Worm (Caenorhabditis elegans) whole organism, L1 larva: ENCODE measurements around the gene best-19.
A peak's percentile ranks its signal among the peaks of the same experiment; 100 is the strongest.

Source experiments
- C16A3.4 ChIP-seq: fragments of 150-350 bp; optimal IDR thresholded peaks from 2 replicates; lab custom pipeline; 2014; ENCODE audit warnings: missing biosample characterization, missing genetic modification characterization
- aly-2 ChIP-seq: fragments of 150-350 bp; optimal IDR thresholded peaks from 2 replicates; lab custom pipeline; 2014; ENCODE audit warnings: missing biosample characterization, missing genetic modification characterization
- blmp-1 ChIP-seq: fragments of 150-350 bp; optimal IDR thresholded peaks from 2 replicates; lab custom pipeline; 2014; ENCODE audit warnings: missing biosample characterization, missing genetic modification characterization
- ceh-88 ChIP-seq: fragments of 200-800 bp; sonication (Bioruptor generic); IDR thresholded peaks from 2 replicates; pipeline ENCODE4 v1.3.6; 2022; ENCODE audit warnings: missing genetic modification characterization, missing compliant biosample characterization
- dpl-1 ChIP-seq, 3 experiments: fragments of 150-350 bp in 2 of 3; sonication (generic microtip) in 1 of 3; optimal IDR thresholded peaks; 2 replicates each; lab custom pipeline; 2014 to 2017; ENCODE audit warnings: missing biosample characterization in 3 of 3, missing genetic modification characterization in 3 of 3, missing genetic modification reagents in 3 of 3
- efl-1 ChIP-seq, 4 experiments: fragments of 150-350 bp; optimal IDR thresholded peaks in 3 of 4; peaks in 1 of 4; 1 replicate in 1 of 4; 2 replicates in 3 of 4; lab custom pipeline; 2014; ENCODE audit warnings: missing biosample characterization in 2 of 4, missing genetic modification characterization in 2 of 4, missing genetic modification reagents in 2 of 4
- efl-3 ChIP-seq: fragments of 200-800 bp; sonication (Bioruptor generic); optimal IDR thresholded peaks from 2 replicates; lab custom pipeline; 2018; ENCODE audit warnings: mild to moderate bottlenecking, missing genetic modification characterization, missing compliant biosample characterization
- egl-27 ChIP-seq, 2 experiments: fragments of 150-350 bp in 1 of 2; sonication (generic microtip); optimal IDR thresholded peaks; 3 replicates each; lab custom pipeline; 2017 to 2018; ENCODE audit warnings: missing biosample characterization in 2 of 2, missing genetic modification characterization in 2 of 2, missing genetic modification reagents in 2 of 2
- elt-2 ChIP-seq: sonication (generic microtip); optimal IDR thresholded peaks from 2 replicates; lab custom pipeline; 2016; ENCODE audit warnings: missing genetic modification characterization, mild to moderate bottlenecking, inconsistent platforms, missing compliant biosample characterization, missing genetic modification reagents
- elt-3 ChIP-seq, 6 experiments: fragments of 150-350 bp in 1 of 6; sonication (generic microtip); optimal IDR thresholded peaks; 2 replicates each; lab custom pipeline; 2017 to 2018; ENCODE audit warnings: missing biosample characterization in 6 of 6, missing genetic modification characterization in 6 of 6, inconsistent platforms in 1 of 6
- fkh-8 ChIP-seq: sonication (generic microtip); optimal IDR thresholded peaks from 2 replicates; lab custom pipeline; 2016; ENCODE audit warnings: mild to moderate bottlenecking, missing genetic modification characterization, missing compliant biosample characterization
- fos-1 ChIP-seq: fragments of 150-350 bp; optimal IDR thresholded peaks from 2 replicates; lab custom pipeline; 2014; ENCODE audit warnings: missing biosample characterization, missing genetic modification characterization
- grh-1 ChIP-seq: fragments of 200-800 bp; sonication (Bioruptor generic); IDR thresholded peaks from 2 replicates; pipeline ENCODE4 v1.3.6; 2022; ENCODE audit warnings: missing genetic modification reagents, missing genetic modification characterization, missing compliant biosample characterization
- lin-14 ChIP-seq: fragments of 200-800 bp; sonication (Bioruptor generic); optimal IDR thresholded peaks from 2 replicates; lab custom pipeline; 2018; ENCODE audit warnings: mild to moderate bottlenecking, missing genetic modification characterization, moderate library complexity, missing compliant biosample characterization
- lin-15B ChIP-seq: fragments of 150-350 bp; sonication (generic microtip); optimal IDR thresholded peaks from 3 replicates; lab custom pipeline; 2014; ENCODE audit warnings: missing biosample characterization, missing genetic modification characterization
- lir-3 ChIP-seq: sonication (generic microtip); optimal IDR thresholded peaks from 2 replicates; lab custom pipeline; 2016; ENCODE audit warnings: mild to moderate bottlenecking, missing genetic modification characterization, moderate library complexity, missing compliant biosample characterization; ENCODE audit not compliant: poor library complexity
- mab-9 ChIP-seq: fragments of 200-800 bp; sonication (Bioruptor generic); IDR thresholded peaks from 2 replicates; pipeline ENCODE4 v1.3.6; 2022; ENCODE audit warnings: missing genetic modification reagents, missing genetic modification characterization, missing compliant biosample characterization
- mdl-1 ChIP-seq, 2 experiments: fragments of 150-350 bp; optimal IDR thresholded peaks; 2 replicates each; lab custom pipeline; 2014 to 2017; ENCODE audit warnings: missing biosample characterization in 2 of 2, missing genetic modification characterization in 2 of 2, inconsistent platforms in 1 of 2
- mep-1 ChIP-seq: fragments of 150-350 bp; optimal IDR thresholded peaks from 2 replicates; lab custom pipeline; 2014; ENCODE audit warnings: missing biosample characterization, missing genetic modification characterization
- nhr-12 ChIP-seq: sonication (generic microtip); optimal IDR thresholded peaks from 2 replicates; lab custom pipeline; 2017; ENCODE audit warnings: missing biosample characterization, missing genetic modification characterization
- nhr-19 ChIP-seq: fragments of 200-800 bp; sonication (Bioruptor generic); conservative IDR thresholded peaks from 2 replicates; pipeline ENCODE4 v1.3.6; 2022; ENCODE audit warnings: missing genetic modification characterization, missing compliant biosample characterization
- nhr-20 ChIP-seq: sonication (generic microtip); optimal IDR thresholded peaks from 2 replicates; lab custom pipeline; 2016; ENCODE audit warnings: mild to moderate bottlenecking, missing genetic modification characterization, missing compliant biosample characterization
- nhr-28 ChIP-seq: fragments of 150-350 bp; optimal IDR thresholded peaks from 2 replicates; lab custom pipeline; 2014; ENCODE audit warnings: missing biosample characterization, missing genetic modification characterization
- nhr-47 ChIP-seq: sonication (generic microtip); optimal IDR thresholded peaks from 2 replicates; lab custom pipeline; 2016; ENCODE audit warnings: mild to moderate bottlenecking, missing genetic modification characterization, moderate library complexity, missing compliant biosample characterization
- nhr-71 ChIP-seq: sonication (generic microtip); optimal IDR thresholded peaks from 2 replicates; lab custom pipeline; 2016; ENCODE audit warnings: mild to moderate bottlenecking, missing genetic modification characterization, moderate library complexity, missing compliant biosample characterization
- nhr-76 ChIP-seq: sonication (generic microtip); optimal IDR thresholded peaks from 2 replicates; lab custom pipeline; 2017; ENCODE audit warnings: missing biosample characterization, missing genetic modification characterization
- nhr-84 ChIP-seq: sonication (generic microtip); optimal IDR thresholded peaks from 2 replicates; lab custom pipeline; 2017; ENCODE audit warnings: missing biosample characterization, missing genetic modification characterization
- nhr-85 ChIP-seq: sonication (generic microtip); peaks from one replicate; lab custom pipeline; 2016; ENCODE audit warnings: missing genetic modification characterization, inconsistent platforms, missing compliant biosample characterization
- nhr-90 ChIP-seq: sonication (generic microtip); optimal IDR thresholded peaks from 2 replicates; lab custom pipeline; 2016; ENCODE audit warnings: mild to moderate bottlenecking, missing genetic modification characterization, missing compliant biosample characterization; ENCODE audit not compliant: poor library complexity
- pqm-1 ChIP-seq: sonication (generic microtip); optimal IDR thresholded peaks from 3 replicates; lab custom pipeline; 2017; ENCODE audit warnings: missing biosample characterization, missing genetic modification characterization
- snpc-4 ChIP-seq: fragments of 150-350 bp; optimal IDR thresholded peaks from 2 replicates; lab custom pipeline; 2014; ENCODE audit warnings: missing biosample characterization, missing genetic modification characterization
- snu-23 ChIP-seq: sonication (generic microtip); optimal IDR thresholded peaks from 2 replicates; lab custom pipeline; 2016; ENCODE audit warnings: missing genetic modification characterization, missing compliant biosample characterization
- tbx-2 ChIP-seq: sonication (generic microtip); optimal IDR thresholded peaks from 2 replicates; lab custom pipeline; 2016; ENCODE audit warnings: missing genetic modification characterization, missing compliant biosample characterization
- tlp-1 ChIP-seq: fragments of 150-350 bp; optimal IDR thresholded peaks from 2 replicates; lab custom pipeline; 2014; ENCODE audit warnings: missing biosample characterization, missing genetic modification characterization
- unc-30 ChIP-seq: sonication (generic microtip); optimal IDR thresholded peaks from 2 replicates; lab custom pipeline; 2017; ENCODE audit warnings: missing biosample characterization, missing genetic modification characterization
- unc-62 ChIP-seq: fragments of 150-350 bp; optimal IDR thresholded peaks from 2 replicates; lab custom pipeline; 2014; ENCODE audit warnings: missing biosample characterization, missing genetic modification reagents, missing genetic modification characterization
- xbp-1 ChIP-seq: sonication (generic microtip); optimal IDR thresholded peaks from 2 replicates; lab custom pipeline; 2016; ENCODE audit warnings: missing genetic modification characterization, missing compliant biosample characterization
- zip-4 ChIP-seq: fragments of 200-800 bp; sonication (Bioruptor generic); optimal IDR thresholded peaks from 2 replicates; lab custom pipeline; 2018; ENCODE audit warnings: mild to moderate bottlenecking, missing genetic modification characterization, moderate library complexity, missing compliant biosample characterization
- ztf-11 ChIP-seq, 2 experiments: sonication (generic microtip); optimal IDR thresholded peaks; 2 replicates each; lab custom pipeline; 2016 to 2017; ENCODE audit warnings: missing genetic modification characterization in 2 of 2, missing biosample characterization in 1 of 2, missing compliant biosample characterization in 1 of 2

Gene best-19

DNA sequence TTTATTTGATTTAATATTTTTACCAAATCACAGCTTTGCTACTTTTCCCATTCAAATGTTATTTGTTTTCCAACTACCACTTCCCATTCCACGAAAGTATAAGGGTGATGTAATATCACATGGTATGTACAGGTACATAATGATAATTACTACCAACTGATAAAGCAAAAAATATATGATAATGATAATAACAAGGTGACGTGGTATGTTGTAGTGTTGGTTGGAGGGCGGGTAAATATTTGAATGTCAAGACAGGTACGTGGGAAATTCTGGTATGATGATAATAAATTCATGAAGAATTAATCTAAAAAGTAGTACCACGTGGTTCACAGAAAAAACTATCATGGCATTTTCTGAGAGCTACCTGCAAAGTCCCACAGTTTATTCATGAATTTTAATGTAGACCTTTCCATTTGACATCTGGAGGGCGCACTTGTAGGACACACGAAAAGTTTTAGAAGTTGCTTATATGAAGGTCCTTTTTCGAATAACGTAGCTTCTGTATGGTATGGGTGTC, 8.5 kb downstream of the best-19 start (continued):
- TF ChIP-seq snu-23 (GFP tag; lab: Kevin White, UChicago) (peak; percentile 48), grh-1 (GFP tag; lab: Robert Waterston, UW) (no peak), pqm-1 (tag; lab: Kevin White, UChicago) (peak; percentile 96), ceh-88 (GFP tag; lab: Robert Waterston, UW) (no peak), snpc-4 (no peak), egl-27 (tag; optimal IDR thresholded peaks at IDR 0.05; lab: Kevin White, UChicago) (no peak), efl-3 (GFP tag; lab: Kevin White, UChicago) (no peak), aly-2 (no peak)

DNA sequence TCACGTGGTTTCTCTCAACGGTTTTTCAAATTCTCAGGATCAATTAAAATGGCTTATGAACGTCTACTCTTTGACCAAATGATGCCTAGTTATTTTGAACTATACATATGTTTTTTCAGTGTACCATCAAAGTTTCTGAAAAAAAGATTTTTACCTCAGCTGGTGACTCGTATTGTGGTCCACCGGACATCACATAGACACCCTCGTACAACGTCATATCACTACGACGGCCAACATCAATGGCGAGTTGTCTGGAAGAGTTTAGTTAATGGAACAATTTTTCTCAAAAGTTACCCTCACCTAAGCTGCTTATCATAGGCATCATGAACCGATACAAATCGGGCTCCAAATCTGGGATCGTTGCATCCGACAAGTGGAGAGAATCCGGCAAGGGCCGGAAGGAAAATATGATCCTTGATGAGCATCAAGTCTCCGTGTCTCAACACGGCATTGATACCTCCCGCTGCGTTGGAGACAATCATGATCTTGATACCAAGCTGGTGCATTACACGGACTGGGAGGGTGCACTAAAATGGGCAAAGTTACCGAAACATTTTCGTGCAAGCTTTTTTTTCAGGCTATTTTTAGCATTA, 9.8 kb downstream of the best-19 start:
- TF ChIP-seq elt-2 (tag; lab: Kevin White, UChicago): peak; percentile 10
- TF ChIP-seq nhr-47 (tag; lab: Kevin White, UChicago): no peak
- peak; percentile 77 for TF ChIP-seq nhr-85 (tag; lab: Kevin White, UChicago)
- TF ChIP-seq efl-1 (optimal IDR thresholded peaks at IDR 0.05; lab: Kevin White, UChicago): no peak
- TF ChIP-seq efl-1 (GFP tag; optimal IDR thresholded peaks at IDR 0.05 in 1 of 2; lab: Kevin White, UChicago): peak in 1 of 2 experiments; percentile 79

DNA sequence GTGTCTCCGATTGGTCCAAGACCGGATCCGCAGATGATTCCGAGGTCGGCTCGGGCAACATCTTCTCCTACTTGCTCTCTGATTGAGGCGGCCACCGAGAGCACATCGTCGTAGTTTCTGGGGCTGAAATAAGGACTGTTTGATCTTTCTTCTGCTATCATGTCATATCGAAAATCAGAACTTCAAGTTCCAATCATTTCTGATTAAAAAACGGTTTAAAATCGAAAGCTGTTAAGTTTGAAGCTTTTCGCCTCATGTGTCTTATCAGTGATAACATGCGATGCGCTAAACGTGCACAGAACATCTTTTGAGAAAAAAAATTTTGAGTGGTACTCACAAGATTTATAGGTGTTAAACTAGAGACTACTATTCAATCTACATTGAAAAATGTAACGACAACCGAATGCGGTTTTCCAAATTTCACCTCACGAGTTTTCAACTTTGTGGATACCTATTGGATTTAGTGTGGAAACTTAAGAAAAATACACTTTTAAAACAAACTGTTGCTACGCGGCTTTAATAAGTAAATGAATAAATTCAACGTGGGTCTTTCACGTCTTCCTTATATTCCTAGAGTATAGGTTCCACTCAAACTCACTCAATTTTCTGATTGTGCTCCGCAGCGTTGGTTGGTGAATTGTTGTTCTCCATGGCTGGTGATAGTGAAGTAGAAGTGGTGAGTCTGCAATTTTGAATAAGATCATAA, 10.7 kb downstream of the best-19 start:
- TF ChIP-seq efl-1 (optimal IDR thresholded peaks at IDR 0.05; lab: Kevin White, UChicago) (no peak), efl-1 (GFP tag; optimal IDR thresholded peaks at IDR 0.05 in 1 of 2; lab: Kevin White, UChicago) (peak in 1 of 2 experiments; percentile 93), xbp-1 (tag; lab: Kevin White, UChicago) (no peak), zip-4 (GFP tag; lab: Kevin White, UChicago) (no peak), nhr-85 (tag; lab: Kevin White, UChicago) (peak; percentile 51)

DNA sequence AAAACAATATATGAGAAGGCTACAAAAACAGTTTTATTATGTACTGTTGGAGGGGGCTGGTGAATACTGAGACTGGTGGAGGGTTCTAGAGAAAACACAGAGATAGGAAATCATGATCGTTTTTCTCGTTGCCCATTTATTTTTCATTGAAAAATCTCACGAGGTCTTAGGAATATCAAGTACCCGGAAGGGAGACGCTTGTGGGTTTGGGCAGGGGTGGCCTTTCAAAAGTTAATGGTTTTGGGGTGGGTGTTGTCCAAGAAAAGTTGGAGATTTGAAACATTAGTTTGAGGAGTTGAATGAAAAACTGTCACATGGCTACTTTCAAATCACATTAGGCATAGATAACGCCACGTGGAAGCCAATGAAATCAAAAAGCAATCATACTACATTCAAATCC, 11.3 kb downstream of the best-19 start:
- TF ChIP-seq snu-23 (GFP tag; lab: Kevin White, UChicago) (peak; percentile 23), nhr-90 (peak; percentile 27), unc-62 (GFP tag; lab: Kevin White, UChicago) (no peak), nhr-20 (tag; lab: Kevin White, UChicago) (peak; percentile 29), mab-9 (GFP tag; lab: Robert Waterston, UW) (no peak), nhr-76 (tag; lab: Kevin White, UChicago) (no peak), mep-1 (no peak), nhr-71 (peak; percentile 38), blmp-1 (peak; percentile 39), nhr-12 (no peak), dpl-1 (GFP tag; optimal IDR thresholded peaks at IDR 0.05; lab: Kevin White, UChicago) (peak in 1 of 3 experiments; percentile 3), tlp-1 (tag; lab: Kevin White, UChicago) (no peak), ceh-88 (GFP tag; lab: Robert Waterston, UW) (no peak), lir-3 (tag; lab: Kevin White, UChicago) (no peak), mdl-1 (tag; optimal IDR thresholded peaks at IDR 0.05; lab: Kevin White, UChicago) (peak in 1 of 2 experiments; percentile 61), lin-15B (tag; lab: Kevin White, UChicago) (no peak), nhr-85 (tag; lab: Kevin White, UChicago) (peak; percentile 33), C16A3.4 (tag; lab: Kevin White, UChicago) (no peak), fos-1 (no peak), ztf-11 (tag; optimal IDR thresholded peaks at IDR 0.05; lab: Kevin White, UChicago) (no peak), elt-3 (tag; optimal IDR thresholded peaks at IDR 0.05; lab: Kevin White, UChicago) (peak in 2 of 6 experiments; percentile 37 to 46), tbx-2 (tag; lab: Kevin White, UChicago) (peak; percentile 1), nhr-84 (tag; lab: Kevin White, UChicago) (no peak), nhr-19 (GFP tag; lab: Robert Waterston, UW) (no peak; the same call in 1 of the 2 replicates), nhr-28 (no peak), lin-14 (GFP tag; lab: Kevin White, UChicago) (peak; percentile 53), unc-30 (tag; lab: Kevin White, UChicago) (no peak), fkh-8 (no peak)
- TF ChIP-seq, all 84 proteins: peak for 11
